Fruit fly (Drosophila melanogaster) whole organism, adult: Measurements from ENCODE around the gene Hsp70Bb.

Source experiments
- CG11617 ChIP-seq: fragments of 200-800 bp; sonication (Bioruptor generic); optimal IDR thresholded peaks from 2 replicates; lab custom pipeline; 2017; ENCODE audit warnings: mild to moderate bottlenecking, missing biosample characterization, missing genetic modification reagents, missing genetic modification characterization
- CG12768 ChIP-seq: fragments of 200-800 bp; sonication (Bioruptor generic); optimal IDR thresholded peaks from 2 replicates; lab custom pipeline; 2017; ENCODE audit warnings: missing biosample characterization, missing genetic modification characterization, mild to moderate bottlenecking, moderate library complexity, missing genetic modification reagents
- CG14711 ChIP-seq: fragments of 200-800 bp; sonication (Bioruptor generic); optimal IDR thresholded peaks from 2 replicates; lab custom pipeline; 2018; ENCODE audit warnings: missing biosample characterization, mild to moderate bottlenecking, missing genetic modification characterization, moderate library complexity
- CG1620 ChIP-seq: fragments of 200-800 bp; sonication (Bioruptor generic); optimal IDR thresholded peaks from 2 replicates; lab custom pipeline; 2016; ENCODE audit warnings: missing biosample characterization, missing genetic modification characterization
- CG33017 ChIP-seq: fragments of 200-800 bp; sonication (Bioruptor generic); optimal IDR thresholded peaks from 2 replicates; lab custom pipeline; 2018; ENCODE audit warnings: missing biosample characterization, mild to moderate bottlenecking, missing genetic modification characterization, moderate library complexity
- CG5204 ChIP-seq: fragments of 200-800 bp; sonication (Bioruptor generic); optimal IDR thresholded peaks from 2 replicates; lab custom pipeline; 2016; ENCODE audit warnings: missing biosample characterization, missing genetic modification characterization
- CG7045 ChIP-seq: fragments of 200-800 bp; sonication (Bioruptor generic); optimal IDR thresholded peaks from 2 replicates; lab custom pipeline; 2017; ENCODE audit warnings: missing biosample characterization, mild to moderate bottlenecking, missing genetic modification characterization
- CG7101 ChIP-seq: fragments of 200-800 bp; sonication (Bioruptor generic); optimal IDR thresholded peaks from 2 replicates; lab custom pipeline; 2018; ENCODE audit warnings: missing biosample characterization, mild to moderate bottlenecking, missing genetic modification characterization, moderate library complexity
- Clk ChIP-seq: fragments of 200-800 bp; sonication (Bioruptor generic); optimal IDR thresholded peaks from 2 replicates; lab custom pipeline; 2017; ENCODE audit warnings: missing biosample characterization, missing genetic modification characterization
- Crg-1 ChIP-seq: fragments of 200-800 bp; sonication (Bioruptor generic); optimal IDR thresholded peaks from 2 replicates; lab custom pipeline; 2016; ENCODE audit warnings: missing biosample characterization, missing genetic modification characterization
- Hr96 ChIP-seq: fragments of 200-800 bp; sonication (Bioruptor generic); optimal IDR thresholded peaks from 2 replicates; lab custom pipeline; 2016; ENCODE audit warnings: missing biosample characterization, missing genetic modification characterization
- Mnt ChIP-seq: fragments of 200-800 bp; sonication (Bioruptor generic); optimal IDR thresholded peaks from 2 replicates; lab custom pipeline; 2016; ENCODE audit warnings: missing biosample characterization, mild to moderate bottlenecking, missing genetic modification characterization
- bab1 ChIP-seq: fragments of 200-800 bp; sonication (Bioruptor generic); optimal IDR thresholded peaks from 3 replicates; lab custom pipeline; 2019; ENCODE audit warnings: missing biosample characterization, mild to moderate bottlenecking, missing genetic modification characterization, moderate library complexity
- cic ChIP-seq: fragments of 200-800 bp; sonication (Bioruptor generic); optimal IDR thresholded peaks from 2 replicates; lab custom pipeline; 2017; ENCODE audit warnings: missing biosample characterization, mild to moderate bottlenecking, missing genetic modification characterization, moderate library complexity
- cnc ChIP-seq, 2 experiments: fragments of >200 bp; optimal IDR thresholded peaks; 2 replicates each; lab custom pipeline; 2017
- kay ChIP-seq: fragments of 200-800 bp; sonication (Bioruptor generic); peaks from one replicate; lab custom pipeline; 2016; ENCODE audit warnings: missing biosample characterization, missing genetic modification characterization, borderline replicate concordance
- ovo ChIP-seq: fragments of 200-800 bp; sonication (Bioruptor generic); optimal IDR thresholded peaks from 2 replicates; lab custom pipeline; 2016; ENCODE audit warnings: missing biosample characterization, missing genetic modification characterization
- pad ChIP-seq: fragments of 200-800 bp; sonication (Bioruptor generic); optimal IDR thresholded peaks from 3 replicates; lab custom pipeline; 2017; ENCODE audit warnings: missing biosample characterization, missing genetic modification characterization, mild to moderate bottlenecking, moderate library complexity, missing genetic modification reagents
- tj ChIP-seq: fragments of 200-800 bp; sonication (Bioruptor generic); optimal IDR thresholded peaks from 3 replicates; lab custom pipeline; 2017; ENCODE audit warnings: missing biosample characterization, mild to moderate bottlenecking, missing genetic modification characterization, moderate library complexity
- toe ChIP-seq: fragments of 200-800 bp; sonication (Bioruptor generic); optimal IDR thresholded peaks from 2 replicates; lab custom pipeline; 2016; ENCODE audit warnings: missing biosample characterization, missing genetic modification characterization

Hsp70Bb gene

DNA sequence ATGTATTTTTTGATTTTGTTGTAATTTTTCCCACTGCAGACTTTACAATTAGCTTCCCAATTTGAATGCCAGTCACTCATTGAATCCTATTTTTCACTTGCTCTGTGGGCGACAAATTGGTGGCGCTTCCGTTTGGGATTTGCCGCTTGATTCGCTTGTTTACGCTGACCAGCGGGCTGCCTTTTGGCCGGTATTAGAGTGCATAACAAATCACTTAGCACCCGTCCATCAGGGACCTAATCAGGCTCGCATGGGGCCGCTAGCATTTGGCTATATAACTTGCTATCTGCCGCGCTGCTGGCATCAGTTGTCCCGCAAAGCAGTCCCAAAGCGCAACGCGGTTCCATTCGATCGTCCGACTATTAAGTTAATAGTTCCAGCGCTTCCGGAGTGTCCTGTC is 20.3 kb downstream of the Hsp70Bb start, which contains the start of gene Hug:
TSS of gene Hug (plus strand) at position 301 of the 400 bp plus-strand sequence.
- TF ChIP-seq kay (GFP tag; lab: Kevin White, UChicago) (no peak), toe (GFP tag; lab: Kevin White, UChicago) (no peak), bab1 (no peak), CG7045 (GFP tag; lab: Kevin White, UChicago) (no peak), pad (GFP tag; lab: Kevin White, UChicago) (no peak), tj (no peak), CG1620 (no peak), Mnt (GFP tag; lab: Kevin White, UChicago) (no peak), Crg-1 (GFP tag; lab: Kevin White, UChicago) (no peak)

DNA sequence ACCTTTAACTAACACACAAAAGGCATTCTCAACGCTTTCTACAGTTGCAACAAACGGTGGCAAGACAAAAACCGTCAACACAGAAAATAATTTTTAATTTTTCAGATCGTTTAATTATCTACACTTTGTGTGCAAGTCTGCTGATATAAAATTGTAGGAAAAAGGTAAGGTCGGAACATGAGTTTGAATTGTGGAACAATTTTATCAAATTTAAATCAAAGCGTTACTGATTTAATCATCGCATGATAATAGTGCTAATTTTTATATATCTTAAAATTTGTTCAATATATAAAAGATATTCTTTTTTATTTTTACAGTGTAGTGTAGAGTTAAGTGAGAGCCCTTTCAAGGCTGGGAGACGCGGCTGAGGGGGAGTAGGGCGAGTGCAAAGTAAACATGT is 37.4 kb downstream of the Hsp70Bb start:
- no peak for TF ChIP-seq Clk
- no peak for TF ChIP-seq CG14711 (tag; lab: Kevin White, UChicago)
- TF ChIP-seq toe (GFP tag; lab: Kevin White, UChicago): no peak
- no peak for TF ChIP-seq Mnt (GFP tag; lab: Kevin White, UChicago)
- TF ChIP-seq CG7101 (tag; lab: Kevin White, UChicago): no peak
- TF ChIP-seq ovo: no peak
- no peak for TF ChIP-seq cic
- no peak for TF ChIP-seq CG11617 (GFP tag; lab: Kevin White, UChicago)
- no peak for TF ChIP-seq Hr96 (GFP tag; lab: Kevin White, UChicago)
- TF ChIP-seq kay (GFP tag; lab: Kevin White, UChicago): no peak
- no peak for TF ChIP-seq tj
- TF ChIP-seq CG7045 (GFP tag; lab: Kevin White, UChicago): no peak
- TF ChIP-seq CG12768 (GFP tag; lab: Kevin White, UChicago): no peak

DNA sequence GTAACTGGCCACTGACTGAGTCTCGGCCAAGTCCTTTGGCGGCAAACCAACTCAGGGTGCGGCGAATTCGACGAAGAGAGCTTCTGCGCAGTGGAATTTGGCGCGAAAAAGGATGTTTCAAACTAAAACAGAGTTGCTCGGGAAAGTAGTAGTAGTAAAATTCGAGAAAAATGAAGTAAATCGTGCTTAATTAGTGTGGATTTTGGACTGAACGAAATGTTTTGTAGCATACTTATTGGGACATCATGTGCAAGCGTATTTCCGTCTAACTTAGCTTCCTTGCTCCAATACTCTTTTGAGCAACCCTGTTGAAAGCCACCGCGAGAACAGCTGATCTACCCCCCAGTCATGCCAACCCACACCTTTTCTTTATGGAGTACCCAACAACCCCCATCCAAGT is 42.6 kb downstream of the Hsp70Bb start, which contains the start of gene Octbeta3R:
TSS of gene Octbeta3R (minus strand) at position 1 of the 400 bp plus-strand sequence.
- no peak for TF ChIP-seq bab1
- TF ChIP-seq kay (GFP tag; lab: Kevin White, UChicago): no peak
- no peak for TF ChIP-seq cic
- TF ChIP-seq CG7045 (GFP tag; lab: Kevin White, UChicago): no peak
- TF ChIP-seq toe (GFP tag; lab: Kevin White, UChicago): no peak
- no peak for TF ChIP-seq CG14711 (tag; lab: Kevin White, UChicago)
- TF ChIP-seq CG7101 (tag; lab: Kevin White, UChicago): no peak
- TF ChIP-seq Clk: no peak
- TF ChIP-seq CG11617 (GFP tag; lab: Kevin White, UChicago): no peak
- TF ChIP-seq cnc (optimal IDR thresholded peaks at IDR 0.05; lab: Kevin White, UChicago): no peak
- TF ChIP-seq ovo: no peak
- TF ChIP-seq Mnt (GFP tag; lab: Kevin White, UChicago): no peak
- no peak for TF ChIP-seq pad (GFP tag; lab: Kevin White, UChicago)
- no peak for TF ChIP-seq CG33017 (tag; lab: Kevin White, UChicago)
- TF ChIP-seq Hr96 (GFP tag; lab: Kevin White, UChicago): no peak
- no peak for TF ChIP-seq tj
- no peak for TF ChIP-seq CG5204 (GFP tag; lab: Kevin White, UChicago)
